Worm (Caenorhabditis elegans): ENCODE measurements around the gene F43C1.5.

DNA sequence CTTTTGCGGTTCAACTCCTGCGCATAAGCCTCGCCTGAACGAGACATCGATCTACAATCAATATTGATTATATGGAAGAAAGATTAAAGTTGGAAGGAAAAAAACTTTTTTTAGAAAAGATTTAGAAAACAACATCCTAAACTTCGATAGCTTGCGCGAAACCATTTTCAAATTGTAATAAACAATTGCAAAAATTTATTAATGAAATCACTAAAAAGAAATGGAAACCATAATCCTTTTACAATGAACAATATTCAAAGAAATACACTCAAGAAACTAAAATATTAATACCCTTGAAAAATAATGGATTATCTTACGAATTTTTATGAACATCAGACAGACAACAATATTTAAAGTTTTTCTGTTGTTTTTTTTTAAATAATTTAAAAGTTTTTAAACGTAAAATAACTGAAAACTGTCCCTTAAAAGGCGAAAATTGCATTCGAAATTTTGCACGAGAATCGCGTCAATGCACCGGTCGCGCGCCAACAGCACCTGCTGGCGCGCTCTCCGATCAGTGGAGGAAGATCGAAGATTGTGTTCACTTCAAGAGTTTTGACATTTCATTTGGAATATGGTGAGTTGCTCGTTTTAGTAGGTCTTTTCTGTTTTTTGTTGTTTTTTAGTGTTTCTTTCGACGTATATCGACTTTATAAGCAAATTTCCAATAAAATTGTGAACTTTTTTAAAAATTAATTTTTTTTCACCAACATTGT lies 40.4 kb downstream of the F43C1.5 start, which contains the start of the genes sftb-1 and R10E4.1:
- TF ChIP-seq flt-1 (GFP tag; IDR thresholded peaks at IDR 0.05): no peak
- TF ChIP-seq ceh-13 (GFP tag; optimal IDR thresholded peaks at IDR 0.05): no peak
- no peak for TF ChIP-seq B0310.2 (tag; optimal IDR thresholded peaks at IDR 0.05)
- no peak for TF ChIP-seq sea-1 (GFP tag; conservative IDR thresholded peaks at IDR 0.05)
- no peak for TF ChIP-seq ets-7 (tag; optimal IDR thresholded peaks at IDR 0.05)
- no peak for TF ChIP-seq ama-1 (optimal IDR thresholded peaks at IDR 0.05)
- TF ChIP-seq tra-4 (tag; optimal IDR thresholded peaks at IDR 0.05): no peak
- TF ChIP-seq aly-1 (tag; optimal IDR thresholded peaks at IDR 0.05): no peak
- no peak for TF ChIP-seq hmg-4 (GFP tag; optimal IDR thresholded peaks at IDR 0.05)
- no peak for TF ChIP-seq scrt-1 (GFP tag; IDR thresholded peaks at IDR 0.05)
- TF ChIP-seq hnd-1 (tag; optimal IDR thresholded peaks at IDR 0.05): no peak
- TF ChIP-seq tbx-37 (GFP tag; conservative IDR thresholded peaks at IDR 0.05): no peak
- peak; percentile 2 for TF ChIP-seq F13C5.2 (tag; optimal IDR thresholded peaks at IDR 0.05)
